Worm (Caenorhabditis elegans) whole organism, early embryonic: ENCODE measurements around the gene swp-1.

Source experiments
- ama-1 ChIP-seq: fragments of 150-350 bp; optimal IDR thresholded peaks from 2 replicates; lab custom pipeline; 2014
- hmg-4 ChIP-seq: fragments of 200-800 bp; sonication (Bioruptor generic); optimal IDR thresholded peaks from 2 replicates; lab custom pipeline; 2018; ENCODE audit warnings: mild to moderate bottlenecking, missing genetic modification characterization, missing compliant biosample characterization
- hnd-1 ChIP-seq: sonication (generic microtip); optimal IDR thresholded peaks from 2 replicates; lab custom pipeline; 2016; ENCODE audit warnings: missing genetic modification characterization, missing compliant biosample characterization
- pes-1 ChIP-seq: fragments of 200-800 bp; sonication (Bioruptor generic); IDR thresholded peaks from 2 replicates; pipeline ENCODE4 v1.3.6; 2022; ENCODE audit warnings: missing genetic modification reagents, missing genetic modification characterization, missing compliant biosample characterization
- tbx-37 ChIP-seq: fragments of 200-800 bp; sonication (Bioruptor generic); conservative IDR thresholded peaks from 2 replicates; pipeline ENCODE4 v1.3.6; 2022; ENCODE audit warnings: missing genetic modification reagents, missing genetic modification characterization, missing compliant biosample characterization
- tra-4 ChIP-seq: sonication (generic microtip); optimal IDR thresholded peaks from 2 replicates; lab custom pipeline; 2017; ENCODE audit warnings: missing genetic modification characterization, missing compliant biosample characterization

ce11 chrIII:5667952-5668489 is 37.3 kb downstream of the swp-1 start:
- TF ChIP-seq ama-1 (lab: Kevin White, UChicago): no peak
- no peak for TF ChIP-seq tbx-37 (GFP tag; lab: Robert Waterston, UW)
- no peak for TF ChIP-seq hnd-1 (tag; lab: Kevin White, UChicago)
- TF ChIP-seq pes-1 (GFP tag; lab: Robert Waterston, UW): no peak
- no peak for TF ChIP-seq tra-4
- peak; percentile 1 for TF ChIP-seq hmg-4 (GFP tag; lab: Kevin White, UChicago)
